Fruit fly (Drosophila melanogaster) whole organism, embryonic: ENCODE measurements around the gene CG2540.

ENCODE experiments used
- ATbp ChIP-seq: fragments of 200-800 bp; sonication (Bioruptor generic); optimal IDR thresholded peaks from 2 replicates; lab custom pipeline; 2017; ENCODE audit warnings: missing biosample characterization, mild to moderate bottlenecking, missing genetic modification characterization, missing genetic modification reagents
- Ada2b ChIP-seq: fragments of 200-800 bp; sonication (Bioruptor generic); IDR thresholded peaks from 2 replicates; pipeline ENCODE4 v1.3.6; 2022; ENCODE audit warnings: missing biosample characterization, missing genetic modification characterization
- CG10267 ChIP-seq: fragments of 200-800 bp; sonication (Bioruptor generic); optimal IDR thresholded peaks from 2 replicates; lab custom pipeline; 2018; ENCODE audit warnings: missing biosample characterization, mild to moderate bottlenecking, missing genetic modification characterization, moderate library complexity
- CG10366 ChIP-seq: fragments of 200-800 bp; sonication (Bioruptor generic); IDR thresholded peaks from 2 replicates; pipeline ENCODE4 v1.3.6; 2022; ENCODE audit warnings: missing biosample characterization, missing genetic modification characterization
- CG10543 ChIP-seq: fragments of 200-800 bp; sonication (Bioruptor generic); optimal IDR thresholded peaks from 3 replicates; lab custom pipeline; 2017; ENCODE audit warnings: missing biosample characterization, mild to moderate bottlenecking, missing genetic modification characterization, moderate library complexity
- CG12299 ChIP-seq: fragments of 200-800 bp; sonication (Bioruptor generic); optimal IDR thresholded peaks from 2 replicates; lab custom pipeline; 2018; ENCODE audit warnings: missing biosample characterization, mild to moderate bottlenecking, missing genetic modification characterization
- CG12391 ChIP-seq: fragments of 200-800 bp; sonication (Bioruptor generic); optimal IDR thresholded peaks from 3 replicates; lab custom pipeline; 2018; ENCODE audit warnings: missing biosample characterization, mild to moderate bottlenecking, missing genetic modification characterization, moderate library complexity
- CG12659 ChIP-seq: fragments of 200-800 bp; sonication (Bioruptor generic); optimal IDR thresholded peaks from 3 replicates; lab custom pipeline; 2017; ENCODE audit warnings: mild to moderate bottlenecking, missing biosample characterization, missing genetic modification reagents, missing genetic modification characterization
- CG13123 ChIP-seq: fragments of 200-800 bp; sonication (Bioruptor generic); optimal IDR thresholded peaks from 2 replicates; lab custom pipeline; 2016; ENCODE audit warnings: missing biosample characterization, missing genetic modification characterization
- CG1529 ChIP-seq: fragments of 200-800 bp; sonication (Bioruptor generic); optimal IDR thresholded peaks from 3 replicates; lab custom pipeline; 2018; ENCODE audit warnings: missing biosample characterization, missing genetic modification characterization
- CG16863 ChIP-seq: fragments of 200-800 bp; sonication (Bioruptor generic); optimal IDR thresholded peaks from 3 replicates; lab custom pipeline; 2016; ENCODE audit warnings: missing biosample characterization, missing genetic modification characterization
- CG17568 ChIP-seq: fragments of 200-800 bp; sonication (Bioruptor generic); optimal IDR thresholded peaks from 2 replicates; lab custom pipeline; 2018; ENCODE audit warnings: missing biosample characterization, mild to moderate bottlenecking, missing genetic modification characterization, moderate library complexity
- CG17802 ChIP-seq: fragments of 200-800 bp; sonication (Bioruptor generic); optimal IDR thresholded peaks from 2 replicates; lab custom pipeline; 2018; ENCODE audit warnings: missing biosample characterization, mild to moderate bottlenecking, missing genetic modification characterization, moderate library complexity
- CG2199 ChIP-seq: fragments of 200-800 bp; sonication (Bioruptor generic); IDR thresholded peaks from 3 replicates; pipeline ENCODE4 v1.3.6; 2022; ENCODE audit warnings: missing biosample characterization, missing genetic modification characterization
- CG3065 ChIP-seq: fragments of 200-800 bp; sonication (Bioruptor generic); optimal IDR thresholded peaks from 2 replicates; lab custom pipeline; 2016; ENCODE audit warnings: missing biosample characterization, missing genetic modification characterization
- CG4404 ChIP-seq: fragments of 200-800 bp; sonication (Bioruptor generic); IDR thresholded peaks from 2 replicates; pipeline ENCODE4 v1.3.6; 2022; ENCODE audit warnings: missing biosample characterization, missing genetic modification characterization
- CG4820 ChIP-seq: fragments of 200-800 bp; sonication (Bioruptor generic); optimal IDR thresholded peaks from 3 replicates; lab custom pipeline; 2016; ENCODE audit warnings: missing biosample characterization, missing genetic modification characterization
- CG6654 ChIP-seq: fragments of 200-800 bp; sonication (Bioruptor generic); optimal IDR thresholded peaks from 2 replicates; lab custom pipeline; 2017; ENCODE audit warnings: missing biosample characterization, mild to moderate bottlenecking, missing genetic modification characterization
- CG6813 ChIP-seq: fragments of 200-800 bp; sonication (Bioruptor generic); optimal IDR thresholded peaks from 2 replicates; lab custom pipeline; 2017; ENCODE audit warnings: missing biosample characterization, missing genetic modification characterization, mild to moderate bottlenecking, moderate library complexity, missing genetic modification reagents
- CG7928 ChIP-seq: fragments of 200-800 bp; sonication (Bioruptor generic); optimal IDR thresholded peaks from 2 replicates; lab custom pipeline; 2017; ENCODE audit warnings: missing biosample characterization, mild to moderate bottlenecking, missing genetic modification characterization
- CG9817 ChIP-seq: fragments of 200-800 bp; sonication (Bioruptor generic); optimal IDR thresholded peaks from 2 replicates; lab custom pipeline; 2018; ENCODE audit warnings: missing biosample characterization, mild to moderate bottlenecking, missing genetic modification characterization, moderate library complexity
- Gug ChIP-seq: fragments of 200-800 bp; sonication (Bioruptor generic); IDR thresholded peaks from 4 replicates; pipeline ENCODE4 v1.3.6; 2022; ENCODE audit warnings: missing biosample characterization, missing genetic modification characterization
- Hey ChIP-seq: fragments of 200-800 bp; sonication (Bioruptor generic); optimal IDR thresholded peaks from 3 replicates; lab custom pipeline; 2018; ENCODE audit warnings: missing biosample characterization, mild to moderate bottlenecking, missing genetic modification characterization
- HmgD ChIP-seq: fragments of 200-800 bp; sonication (Bioruptor generic); optimal IDR thresholded peaks from 3 replicates; lab custom pipeline; 2016; ENCODE audit warnings: missing biosample characterization, missing genetic modification characterization
- HmgZ ChIP-seq: fragments of 200-800 bp; sonication (Bioruptor generic); optimal IDR thresholded peaks from 2 replicates; lab custom pipeline; 2018; ENCODE audit warnings: missing biosample characterization, mild to moderate bottlenecking, missing genetic modification characterization
- Kr ChIP-seq: fragments of 200-800 bp; sonication (Bioruptor generic); optimal IDR thresholded peaks from 2 replicates; lab custom pipeline; 2017; ENCODE audit warnings: missing biosample characterization, mild to moderate bottlenecking, missing genetic modification characterization
- MBD-R2 ChIP-seq: fragments of 200-800 bp; sonication (Bioruptor generic); IDR thresholded peaks from 2 replicates; pipeline ENCODE4 v1.3.6; 2022; ENCODE audit warnings: missing biosample characterization, missing genetic modification characterization
- Mrtf ChIP-seq: fragments of 200-800 bp; sonication (Bioruptor generic); IDR thresholded peaks from 3 replicates; pipeline ENCODE4 v1.3.6; 2022; ENCODE audit warnings: missing biosample characterization, missing genetic modification characterization
- NC2β ChIP-seq: fragments of 200-800 bp; sonication (Bioruptor generic); optimal IDR thresholded peaks from 2 replicates; lab custom pipeline; 2016; ENCODE audit warnings: missing biosample characterization, missing genetic modification characterization
- NK7.1 ChIP-seq: fragments of 200-800 bp; sonication (Bioruptor generic); optimal IDR thresholded peaks from 3 replicates; lab custom pipeline; 2016; ENCODE audit warnings: missing biosample characterization, missing genetic modification characterization
- Nf-YA ChIP-seq: fragments of 200-800 bp; sonication (Bioruptor generic); IDR thresholded peaks from 2 replicates; pipeline ENCODE4 v1.3.6; 2022; ENCODE audit warnings: missing biosample characterization, missing genetic modification characterization
- Sox100B ChIP-seq: fragments of 200-800 bp; sonication (Bioruptor generic); optimal IDR thresholded peaks from 3 replicates; lab custom pipeline; 2018; ENCODE audit warnings: missing biosample characterization, mild to moderate bottlenecking, missing genetic modification characterization
- Tbp ChIP-seq: fragments of >200 bp; optimal IDR thresholded peaks from 2 replicates; lab custom pipeline; 2018; ENCODE audit warnings: missing biosample characterization, missing genetic modification characterization
- dan ChIP-seq: fragments of 200-800 bp; sonication (Bioruptor generic); IDR thresholded peaks from 2 replicates; pipeline ENCODE4 v1.3.6; 2022; ENCODE audit warnings: missing biosample characterization, missing genetic modification characterization
- fu2 ChIP-seq: fragments of 200-800 bp; sonication (Bioruptor generic); optimal IDR thresholded peaks from 2 replicates; lab custom pipeline; 2016; ENCODE audit warnings: missing biosample characterization, missing genetic modification characterization
- ham ChIP-seq: fragments of 200-800 bp; sonication (Bioruptor generic); IDR thresholded peaks from 2 replicates; pipeline ENCODE4 v1.3.6; 2022; ENCODE audit warnings: missing biosample characterization, missing genetic modification characterization
- jigr1 ChIP-seq: fragments of 200-800 bp; sonication (Bioruptor generic); IDR thresholded peaks from 3 replicates; pipeline ENCODE4 v1.3.6; 2022; ENCODE audit warnings: missing biosample characterization, missing genetic modification characterization
- mirr ChIP-seq: fragments of 200-800 bp; sonication (Bioruptor generic); optimal IDR thresholded peaks from 3 replicates; lab custom pipeline; 2018; ENCODE audit warnings: missing biosample characterization, mild to moderate bottlenecking, missing genetic modification characterization
- odd ChIP-seq: fragments of 200-800 bp; sonication (Bioruptor generic); optimal IDR thresholded peaks from 2 replicates; lab custom pipeline; 2017; ENCODE audit warnings: missing biosample characterization, mild to moderate bottlenecking, missing genetic modification characterization
- pfk ChIP-seq: fragments of 200-800 bp; sonication (Bioruptor generic); optimal IDR thresholded peaks from 2 replicates; lab custom pipeline; 2018; ENCODE audit warnings: missing biosample characterization, mild to moderate bottlenecking, missing genetic modification characterization, moderate library complexity
- phol ChIP-seq: fragments of 200-800 bp; sonication (Bioruptor generic); optimal IDR thresholded peaks from 3 replicates; lab custom pipeline; 2018; ENCODE audit warnings: missing biosample characterization, mild to moderate bottlenecking, missing genetic modification characterization, moderate library complexity
- pros ChIP-seq: fragments of 200-800 bp; sonication (Bioruptor generic); optimal IDR thresholded peaks from 3 replicates; lab custom pipeline; 2019; ENCODE audit warnings: missing biosample characterization, mild to moderate bottlenecking, missing genetic modification characterization, moderate library complexity
- psq ChIP-seq: fragments of 200-800 bp; sonication (Bioruptor generic); optimal IDR thresholded peaks from 2 replicates; lab custom pipeline; 2017; ENCODE audit warnings: missing biosample characterization, missing genetic modification characterization
- sd ChIP-seq: fragments of 200-800 bp; sonication (Bioruptor generic); optimal IDR thresholded peaks from 3 replicates; lab custom pipeline; 2018; ENCODE audit warnings: missing biosample characterization, mild to moderate bottlenecking, missing genetic modification characterization, moderate library complexity
- sisA ChIP-seq: fragments of 200-800 bp; sonication (Bioruptor generic); IDR thresholded peaks from 2 replicates; pipeline ENCODE4 v1.3.6; 2022; ENCODE audit warnings: missing biosample characterization, missing genetic modification characterization
- tap ChIP-seq: fragments of 200-800 bp; optimal IDR thresholded peaks from 3 replicates; lab custom pipeline; 2019; ENCODE audit warnings: missing biosample characterization, mild to moderate bottlenecking, missing genetic modification characterization, moderate library complexity
- usp ChIP-seq: fragments of >200 bp; optimal IDR thresholded peaks from 2 replicates; lab custom pipeline; 2017; ENCODE audit warnings: missing biosample characterization, missing genetic modification characterization
- vvl ChIP-seq: fragments of 200-800 bp; sonication (Bioruptor generic); IDR thresholded peaks from 2 replicates; pipeline ENCODE4 v1.3.6; 2022; ENCODE audit warnings: missing biosample characterization, missing genetic modification characterization
- wek ChIP-seq: fragments of 200-800 bp; sonication (Bioruptor generic); optimal IDR thresholded peaks from 3 replicates; lab custom pipeline; 2018; ENCODE audit warnings: missing biosample characterization, mild to moderate bottlenecking, missing genetic modification characterization, moderate library complexity
- zfh2 ChIP-seq: fragments of 200-800 bp; sonication (Bioruptor generic); optimal IDR thresholded peaks from 2 replicates; lab custom pipeline; 2016; ENCODE audit warnings: missing biosample characterization, missing genetic modification characterization

CG2540 gene

DNA sequence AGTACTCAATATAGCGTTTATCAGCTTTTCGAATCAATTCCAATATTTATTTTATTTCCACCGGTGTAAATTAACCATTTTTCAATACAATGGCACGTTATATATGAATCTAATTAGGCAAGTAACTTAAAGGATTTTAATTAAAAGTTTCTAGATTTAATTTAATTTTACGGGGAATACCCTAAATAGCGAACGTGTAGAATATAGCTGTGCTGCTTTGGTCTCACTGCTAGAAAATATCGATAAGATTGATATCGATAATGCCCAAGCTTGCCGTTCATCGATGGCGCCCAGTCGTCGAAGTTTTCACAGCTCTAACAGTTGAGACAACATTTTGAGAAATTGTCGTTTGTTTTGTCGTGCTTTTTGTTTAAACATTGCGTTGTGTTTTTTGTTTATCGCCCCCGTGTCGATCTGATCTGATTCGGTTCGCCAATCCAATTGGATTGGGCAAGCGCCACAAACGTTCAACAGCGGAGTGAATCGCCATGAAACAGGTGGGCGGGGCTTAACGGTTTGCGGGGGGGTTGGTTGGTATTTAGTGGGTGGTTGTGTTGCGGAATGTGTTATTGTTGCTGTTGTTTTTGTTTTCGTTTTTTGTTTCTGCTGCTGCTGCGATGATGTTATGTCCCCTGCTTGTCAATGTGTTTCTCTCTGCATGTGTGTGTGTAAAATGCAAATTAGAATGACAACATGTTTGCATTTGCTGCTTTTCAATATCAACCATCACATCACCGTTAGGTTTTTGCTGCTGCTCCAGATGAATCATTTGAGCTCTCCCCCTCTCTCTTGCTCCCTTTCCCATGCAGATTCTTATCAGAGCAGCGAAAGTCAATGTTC lies 1.9 kb downstream of the CG2540 start, which contains the start of gene Tomosyn (continued):
- TF ChIP-seq CG9817 (tag; lab: Kevin White, UChicago) (peak; percentile 28), Mrtf (no peak), ham (no peak), HmgD (GFP tag; lab: Kevin White, UChicago) (no peak), CG1529 (GFP tag; lab: Kevin White, UChicago) (no peak), usp (GFP tag; lab: Kevin White, UChicago) (no peak), fu2 (GFP tag; lab: Kevin White, UChicago) (peak; percentile 2), vvl (peak; percentile 33; the same call in 1 of the 2 replicates), Hey (tag; lab: Kevin White, UChicago) (no peak), CG16863 (GFP tag; lab: Kevin White, UChicago) (peak; percentile 18), CG4404 (GFP tag; lab: Robert Waterston, UW) (no peak), CG6813 (GFP tag; lab: Kevin White, UChicago) (no peak), odd (GFP tag; lab: Kevin White, UChicago) (no peak), dan (GFP tag; lab: Robert Waterston, UW) (no peak), zfh2 (GFP tag; lab: Kevin White, UChicago) (peak; percentile 46), CG13123 (peak; percentile 4), jigr1 (no peak), CG17568 (GFP tag; lab: Kevin White, UChicago) (no peak), wek (peak; percentile 94), Kr (GFP tag; lab: Kevin White, UChicago) (no peak), NK7.1 (no peak), tap (tag; lab: Kevin White, UChicago) (no peak), sd (tag; lab: Kevin White, UChicago) (peak; percentile 98), CG10366 (GFP tag; lab: Robert Waterston, UW) (0 out of 2 replicates have a peak, but pooled peaks have one; percentile 11), Sox100B (GFP tag; lab: Kevin White, UChicago) (no peak), pfk (GFP tag; lab: Kevin White, UChicago) (no peak), CG7928 (GFP tag; lab: Kevin White, UChicago) (no peak), CG10543 (no peak), HmgZ (tag; lab: Kevin White, UChicago) (peak; percentile 37), pros (GFP tag; lab: Kevin White, UChicago) (no peak), ATbp (GFP tag; lab: Kevin White, UChicago) (no peak), CG17802 (tag; lab: Kevin White, UChicago) (no peak), CG2199 (GFP tag; lab: Robert Waterston, UW) (no peak), mirr (GFP tag; lab: Kevin White, UChicago) (no peak), MBD-R2 (peak; percentile 72), CG6654 (GFP tag; lab: Kevin White, UChicago) (no peak), Nf-YA (GFP tag; lab: Robert Waterston, UW) (no peak), CG4820 (GFP tag; lab: Kevin White, UChicago) (peak; percentile 3), NC2β (GFP tag; lab: Kevin White, UChicago) (peak; percentile 52), CG10267 (tag; lab: Kevin White, UChicago) (peak; percentile 55), Tbp (GFP tag; lab: Kevin White, UChicago) (no peak), CG12299 (tag; lab: Kevin White, UChicago) (peak; percentile 26), psq (no peak), phol (tag; lab: Kevin White, UChicago) (peak; percentile 55), Ada2b (no peak), Gug (GFP tag; lab: Robert Waterston, UW) (no peak), CG3065 (GFP tag; lab: Kevin White, UChicago) (no peak), CG12391 (tag; lab: Kevin White, UChicago) (peak; percentile 61), sisA (GFP tag; lab: Robert Waterston, UW) (no peak), CG12659 (GFP tag; lab: Kevin White, UChicago) (peak; percentile 66)
